Worm (Caenorhabditis elegans) whole organism, L4 larva: ENCODE measurements around the gene C29F9.6.

Experiments
- dmd-8 ChIP-seq: fragments of 200-800 bp; sonication (Bioruptor generic); IDR thresholded peaks from 2 replicates; pipeline ENCODE4 v1.3.6; 2022; ENCODE audit warnings: missing genetic modification characterization, missing compliant biosample characterization
- dmd-9 ChIP-seq: fragments of 200-800 bp; sonication (Bioruptor generic); IDR thresholded peaks from 2 replicates; pipeline ENCODE4 v1.3.6; 2022; ENCODE audit warnings: missing genetic modification reagents, missing genetic modification characterization, missing compliant biosample characterization
- fkh-10 ChIP-seq: fragments of 150-350 bp; optimal IDR thresholded peaks from 2 replicates; lab custom pipeline; 2014; ENCODE audit warnings: missing biosample characterization, missing genetic modification reagents, missing genetic modification characterization
- lin-13 ChIP-seq: fragments of 150-350 bp; optimal IDR thresholded peaks from 2 replicates; lab custom pipeline; 2014; ENCODE audit warnings: missing biosample characterization, missing genetic modification reagents, missing genetic modification characterization
- lin-29 ChIP-seq: fragments of 200-800 bp; sonication (Bioruptor generic); IDR thresholded peaks from 2 replicates; pipeline ENCODE4 v1.3.6; 2022; ENCODE audit warnings: missing genetic modification reagents, missing genetic modification characterization, missing compliant biosample characterization
- mdl-1 ChIP-seq, 2 experiments: fragments of 150-350 bp in 1 of 2; sonication (generic microtip) in 1 of 2; optimal IDR thresholded peaks; 2 replicates each; lab custom pipeline; 2014 to 2017; ENCODE audit warnings: missing biosample characterization in 2 of 2, missing genetic modification characterization in 2 of 2
- rbr-2 ChIP-seq: sonication (generic microtip); optimal IDR thresholded peaks from 2 replicates; lab custom pipeline; 2016; ENCODE audit warnings: missing genotype, missing genetic modification characterization, missing compliant biosample characterization
- skn-1 ChIP-seq: fragments of 150-350 bp; optimal IDR thresholded peaks from 2 replicates; lab custom pipeline; 2014; ENCODE audit warnings: missing biosample characterization, missing genetic modification characterization
- snpc-4 ChIP-seq: fragments of 150-350 bp; optimal IDR thresholded peaks from 2 replicates; lab custom pipeline; 2014; ENCODE audit warnings: missing biosample characterization, missing genetic modification characterization
- unc-39 ChIP-seq: sonication (generic microtip); optimal IDR thresholded peaks from 2 replicates; lab custom pipeline; 2017; ENCODE audit warnings: missing biosample characterization, missing genetic modification characterization

ce11 chrIII:120199-120598, 5.5 kb downstream of the C29F9.6 start, which contains the start of gene pals-24:
- TF ChIP-seq rbr-2 (tag; lab: Kevin White, UChicago) (no peak), fkh-10 (GFP tag; lab: Kevin White, UChicago) (no peak), mdl-1 (tag; optimal IDR thresholded peaks at IDR 0.05; lab: Kevin White, UChicago) (no peak), lin-13 (no peak), skn-1 (tag; lab: Kevin White, UChicago) (no peak), dmd-9 (GFP tag; lab: Robert Waterston, UW) (no peak), unc-39 (tag; lab: Kevin White, UChicago) (no peak), lin-29 (GFP tag; lab: Robert Waterston, UW) (no peak), snpc-4 (tag; lab: Kevin White, UChicago) (no peak), dmd-8 (GFP tag; lab: Robert Waterston, UW) (no peak)
